Fruit fly (Drosophila melanogaster) whole organism, wandering third instar larva: ENCODE measurements around the gene CG32643.

ENCODE experiments used
- Mio ChIP-seq: sonication (Bioruptor generic); optimal IDR thresholded peaks from 2 replicates; lab custom pipeline; 2016; ENCODE audit warnings: missing biosample characterization, missing genetic modification characterization
- Myc ChIP-seq: fragments of >200 bp; optimal IDR thresholded peaks from 2 replicates; lab custom pipeline; 2017
- h ChIP-seq: fragments of 200-800 bp; sonication (Bioruptor generic); optimal IDR thresholded peaks from 3 replicates; lab custom pipeline; 2016; ENCODE audit warnings: missing biosample characterization, mild to moderate bottlenecking, missing genetic modification characterization
- psq ChIP-seq: fragments of 200-800 bp; sonication (Bioruptor generic); optimal IDR thresholded peaks from 3 replicates; lab custom pipeline; 2017; ENCODE audit warnings: missing biosample characterization, mild to moderate bottlenecking, missing genetic modification characterization, moderate library complexity

dm6 chrX:12986948-12987450 lies 2.7 kb downstream of the CG32643 start:
- TF ChIP-seq Mio (no peak), psq (GFP tag; lab: Kevin White, UChicago) (no peak), h (GFP tag; lab: Kevin White, UChicago) (no peak), Myc (lab: Kevin White, UChicago) (no peak)
